Worm (Caenorhabditis elegans): ENCODE measurements around the gene fbxb-53.

Gene fbxb-53

DNA sequence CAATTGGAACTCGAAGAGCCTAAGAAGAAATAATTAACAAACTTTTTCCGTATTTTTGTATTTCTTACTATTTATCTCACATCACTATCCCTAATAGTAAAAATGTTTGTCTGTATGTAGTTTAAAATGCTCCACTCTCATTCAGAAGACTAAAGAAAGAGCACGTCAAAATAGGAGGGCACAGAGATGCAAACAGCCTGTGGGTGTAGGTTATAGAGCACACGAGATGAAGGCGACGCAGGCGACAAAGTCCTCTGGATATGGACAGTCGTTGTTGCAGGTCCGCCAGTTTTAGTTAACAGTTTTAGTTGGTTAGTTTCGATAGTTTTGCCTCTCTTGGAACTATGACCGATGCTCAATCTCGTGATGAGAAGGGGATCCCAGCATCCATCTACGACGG, 24.8 kb upstream of the fbxb-53 start, which contains the start of gene ceh-82:
ceh-82 (plus strand) TSS at position 301 of the 400 bp plus-strand sequence.
- no peak for TF ChIP-seq ref-1 (GFP tag; conservative IDR thresholded peaks at IDR 0.05)
- no peak for TF ChIP-seq ztf-23 (GFP tag; IDR thresholded peaks at IDR 0.05)
- TF ChIP-seq T22C8.4 (GFP tag; IDR thresholded peaks at IDR 0.05) = no peak
- TF ChIP-seq klf-2 (GFP tag; conservative IDR thresholded peaks at IDR 0.05) = no peak
- no peak for TF ChIP-seq tab-1 (GFP tag; IDR thresholded peaks at IDR 0.05)
- TF ChIP-seq ztf-29 (GFP tag; IDR thresholded peaks at IDR 0.05) = no peak
- TF ChIP-seq flt-1 (GFP tag; IDR thresholded peaks at IDR 0.05) = no peak
- TF ChIP-seq cog-1 (tag; optimal IDR thresholded peaks at IDR 0.05) = no peak
- TF ChIP-seq med-1 (GFP tag; optimal IDR thresholded peaks at IDR 0.05; ENCODE audit: insufficient read depth) = no peak

DNA sequence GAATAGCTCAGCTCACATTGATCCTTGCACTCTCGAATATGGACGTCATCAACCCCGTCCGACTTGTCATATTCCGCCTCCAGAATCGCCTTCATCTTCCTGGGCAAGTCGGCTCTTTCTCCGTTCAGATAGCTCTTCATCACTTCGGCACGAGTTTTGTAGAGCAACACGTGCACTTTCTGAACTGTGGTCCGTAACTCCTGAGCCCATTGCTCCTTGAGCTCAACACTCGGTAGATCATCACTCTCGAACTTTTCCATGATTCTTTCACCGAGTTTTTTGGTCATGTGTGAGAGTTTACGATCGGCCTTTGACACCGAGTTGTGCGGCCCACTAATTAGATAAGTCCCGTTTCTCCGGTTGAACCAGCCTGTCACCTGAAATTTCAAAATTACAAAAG, 21.5 kb upstream of the fbxb-53 start:
- no peak for TF ChIP-seq flt-1 (GFP tag; IDR thresholded peaks at IDR 0.05)
- no peak for TF ChIP-seq T22C8.4 (GFP tag; IDR thresholded peaks at IDR 0.05)
- TF ChIP-seq tab-1 (GFP tag; IDR thresholded peaks at IDR 0.05) = no peak
- no peak for TF ChIP-seq cog-1 (tag; optimal IDR thresholded peaks at IDR 0.05)
- no peak for TF ChIP-seq med-1 (GFP tag; optimal IDR thresholded peaks at IDR 0.05; ENCODE audit: insufficient read depth)
- no peak for TF ChIP-seq klf-2 (GFP tag; conservative IDR thresholded peaks at IDR 0.05)
- no peak for TF ChIP-seq ztf-29 (GFP tag; IDR thresholded peaks at IDR 0.05)
- TF ChIP-seq ref-1 (GFP tag; conservative IDR thresholded peaks at IDR 0.05) = no peak
- no peak for TF ChIP-seq ztf-23 (GFP tag; IDR thresholded peaks at IDR 0.05)

DNA sequence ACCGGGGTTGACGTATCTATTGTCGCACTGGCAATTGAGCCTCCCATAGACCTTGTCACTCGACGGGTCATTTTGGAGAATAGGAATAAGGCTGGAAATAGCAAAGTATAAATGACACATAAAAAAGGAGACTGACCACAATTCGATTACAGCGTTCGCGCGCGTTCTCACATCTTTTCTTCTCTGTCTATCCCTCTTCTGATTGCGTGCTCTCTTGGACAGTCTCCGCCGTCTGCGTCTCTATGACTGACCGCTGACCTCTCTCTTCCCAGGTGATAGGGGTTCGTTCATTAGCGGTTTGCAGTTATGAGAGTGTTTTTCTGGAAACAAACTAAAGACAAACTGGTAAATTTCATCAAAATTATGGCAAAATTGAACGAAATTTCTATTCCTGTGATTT, 20.3 kb upstream of the fbxb-53 start, which contains the start of gene ceh-83:
ceh-83 (minus strand) TSS at position 181 of the 400 bp plus-strand sequence.
- TF ChIP-seq med-1 (GFP tag; optimal IDR thresholded peaks at IDR 0.05; ENCODE audit: insufficient read depth) (no peak), cog-1 (tag; optimal IDR thresholded peaks at IDR 0.05) (no peak)

DNA sequence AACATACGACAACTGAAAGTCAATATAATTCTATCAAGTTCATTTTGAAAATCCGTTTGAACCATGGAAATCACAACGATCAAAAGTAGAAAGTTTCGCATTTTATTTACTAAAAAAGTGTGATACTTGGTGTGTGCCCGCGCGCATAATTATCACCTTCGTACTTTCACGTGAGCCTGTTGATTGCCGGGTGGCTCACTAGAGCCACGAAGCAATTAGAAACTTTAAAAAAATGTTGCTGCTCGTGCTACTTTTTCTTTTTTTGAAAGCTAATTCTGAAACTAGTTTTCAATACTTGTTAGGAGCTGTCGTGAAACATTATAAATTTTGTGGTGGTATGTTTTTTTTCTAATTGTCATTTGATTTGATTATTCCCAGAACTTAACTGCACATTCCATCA, 17.8 kb upstream of the fbxb-53 start, which contains the start of the genes irld-9 and irld-33:
irld-9 (minus strand) TSS at position 101 of the 400 bp plus-strand sequence.
irld-33 (plus strand) TSS at position 209 of the 400 bp plus-strand sequence.
- no peak for TF ChIP-seq flt-1 (GFP tag; IDR thresholded peaks at IDR 0.05)
- no peak for TF ChIP-seq ztf-23 (GFP tag; IDR thresholded peaks at IDR 0.05)
- no peak for TF ChIP-seq med-1 (GFP tag; optimal IDR thresholded peaks at IDR 0.05; ENCODE audit: insufficient read depth)
- TF ChIP-seq cog-1 (tag; optimal IDR thresholded peaks at IDR 0.05) = no peak
- TF ChIP-seq T22C8.4 (GFP tag; IDR thresholded peaks at IDR 0.05) = no peak
- TF ChIP-seq klf-2 (GFP tag; conservative IDR thresholded peaks at IDR 0.05) = no peak
- no peak for TF ChIP-seq ztf-29 (GFP tag; IDR thresholded peaks at IDR 0.05)
- no peak for TF ChIP-seq tab-1 (GFP tag; IDR thresholded peaks at IDR 0.05)

DNA sequence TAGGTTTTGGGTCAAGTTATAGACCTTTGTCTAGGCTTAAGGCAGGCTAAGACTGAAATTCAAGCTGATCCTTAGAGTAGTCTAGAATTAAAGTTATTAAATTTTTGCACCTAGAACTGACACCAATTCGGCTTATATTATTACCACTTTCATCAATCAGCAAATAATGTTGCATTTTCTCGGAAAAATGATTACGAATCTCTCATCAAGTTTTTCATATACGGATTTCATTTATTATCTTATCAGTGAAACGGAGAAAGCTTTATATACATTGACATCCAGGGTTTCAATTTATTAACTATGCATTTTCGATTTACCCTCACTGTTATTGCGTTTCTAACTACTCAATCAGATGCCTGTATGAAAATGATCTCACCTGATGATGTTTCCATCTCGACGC, 15.4 kb upstream of the fbxb-53 start, which contains the start of gene K07G6.1:
K07G6.1 (plus strand) TSS at position 301 of the 400 bp plus-strand sequence.
- TF ChIP-seq klf-2 (GFP tag; conservative IDR thresholded peaks at IDR 0.05) (no peak), flt-1 (GFP tag; IDR thresholded peaks at IDR 0.05) (no peak), ztf-23 (GFP tag; IDR thresholded peaks at IDR 0.05) (no peak), tab-1 (GFP tag; IDR thresholded peaks at IDR 0.05) (no peak), cog-1 (tag; optimal IDR thresholded peaks at IDR 0.05) (no peak), T22C8.4 (GFP tag; IDR thresholded peaks at IDR 0.05) (no peak), ref-1 (GFP tag; conservative IDR thresholded peaks at IDR 0.05) (no peak), med-1 (GFP tag; optimal IDR thresholded peaks at IDR 0.05; ENCODE audit: insufficient read depth) (no peak)

DNA sequence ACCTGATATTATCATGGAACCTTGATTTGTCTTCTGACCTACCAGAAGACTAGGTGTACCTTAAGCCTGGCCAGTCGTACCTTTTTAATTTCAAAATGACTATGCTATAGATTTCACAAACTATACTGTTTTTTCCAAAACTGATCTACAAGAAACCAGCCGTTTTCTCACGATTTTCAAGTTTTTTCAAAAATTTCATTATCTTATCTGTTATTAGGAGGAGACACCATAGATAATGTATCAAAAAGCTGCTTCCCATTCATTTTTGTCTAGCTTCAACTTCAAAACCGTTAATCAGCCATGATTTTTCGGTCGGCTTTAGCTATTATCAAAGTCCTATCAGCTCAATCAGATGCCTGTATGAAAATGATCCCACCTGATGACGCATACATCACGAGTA, 14.1 kb upstream of the fbxb-53 start, which contains the start of gene F36H5.12:
F36H5.12 (plus strand) TSS at position 301 of the 400 bp plus-strand sequence.
- TF ChIP-seq ztf-29 (GFP tag; IDR thresholded peaks at IDR 0.05) (no peak), T22C8.4 (GFP tag; IDR thresholded peaks at IDR 0.05) (no peak), med-1 (GFP tag; optimal IDR thresholded peaks at IDR 0.05; ENCODE audit: insufficient read depth) (no peak), cog-1 (tag; optimal IDR thresholded peaks at IDR 0.05) (no peak), ref-1 (GFP tag; conservative IDR thresholded peaks at IDR 0.05) (no peak), tab-1 (GFP tag; IDR thresholded peaks at IDR 0.05) (no peak), klf-2 (GFP tag; conservative IDR thresholded peaks at IDR 0.05) (no peak), ztf-23 (GFP tag; IDR thresholded peaks at IDR 0.05) (no peak), flt-1 (GFP tag; IDR thresholded peaks at IDR 0.05) (no peak)

DNA sequence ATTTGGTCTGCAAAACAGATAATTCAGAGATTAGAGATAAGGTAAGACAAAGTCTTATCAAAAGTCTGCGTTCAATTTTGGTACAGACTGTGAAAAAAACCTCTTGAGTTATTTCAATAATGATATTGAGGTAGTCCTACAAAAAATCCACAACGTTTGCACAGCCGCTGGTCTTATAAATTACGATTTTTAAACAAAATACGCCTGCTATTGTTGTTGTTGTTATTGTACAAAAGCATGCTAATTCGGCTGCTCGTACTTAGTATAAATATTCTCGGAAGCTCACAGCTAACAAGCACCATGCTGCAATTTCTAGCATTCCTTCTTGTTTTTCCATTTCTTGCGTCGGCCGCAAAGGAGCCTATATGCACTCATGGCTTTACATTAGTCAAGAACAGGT, 12.5 kb upstream of the fbxb-53 start, which contains the start of gene clec-19:
clec-19 (plus strand) TSS at position 301 of the 400 bp plus-strand sequence.
- no peak for TF ChIP-seq flt-1 (GFP tag; IDR thresholded peaks at IDR 0.05)
- no peak for TF ChIP-seq ztf-23 (GFP tag; IDR thresholded peaks at IDR 0.05)
- no peak for TF ChIP-seq med-1 (GFP tag; optimal IDR thresholded peaks at IDR 0.05; ENCODE audit: insufficient read depth)
- no peak for TF ChIP-seq cog-1 (tag; optimal IDR thresholded peaks at IDR 0.05)
- no peak for TF ChIP-seq klf-2 (GFP tag; conservative IDR thresholded peaks at IDR 0.05)

DNA sequence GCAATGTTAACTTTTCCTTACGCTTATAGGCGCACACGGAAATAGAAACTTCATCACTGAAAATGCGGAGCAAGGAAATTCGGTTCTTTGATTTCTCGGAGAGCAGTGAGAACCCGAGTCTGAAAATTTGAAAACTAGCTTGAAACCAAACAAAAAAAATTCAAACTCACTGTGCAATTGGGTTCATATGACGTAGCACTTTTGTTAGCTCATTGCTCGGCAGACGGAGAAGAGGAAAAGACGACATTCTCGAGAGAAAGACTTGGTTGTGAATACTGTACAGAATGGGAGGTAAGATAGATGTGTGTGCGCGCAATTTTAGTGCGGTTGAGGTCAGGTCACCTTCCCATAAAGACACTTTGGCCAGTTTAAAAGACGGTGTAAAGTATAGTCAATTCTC, 6.3 kb upstream of the fbxb-53 start, which contains the start of the genes F36H5.13 and F36H5.8:
F36H5.13 (minus strand) TSS at position 101 of the 400 bp plus-strand sequence.
F36H5.8 (minus strand) TSS at position 274 of the 400 bp plus-strand sequence.
- TF ChIP-seq ztf-29 (GFP tag; IDR thresholded peaks at IDR 0.05) = no peak
- TF ChIP-seq T22C8.4 (GFP tag; IDR thresholded peaks at IDR 0.05) = no peak
- no peak for TF ChIP-seq ref-1 (GFP tag; conservative IDR thresholded peaks at IDR 0.05)
- no peak for TF ChIP-seq ztf-23 (GFP tag; IDR thresholded peaks at IDR 0.05)
- no peak for TF ChIP-seq klf-2 (GFP tag; conservative IDR thresholded peaks at IDR 0.05)
- TF ChIP-seq cog-1 (tag; optimal IDR thresholded peaks at IDR 0.05) = no peak
- TF ChIP-seq tab-1 (GFP tag; IDR thresholded peaks at IDR 0.05) = no peak
- no peak for TF ChIP-seq flt-1 (GFP tag; IDR thresholded peaks at IDR 0.05)
- TF ChIP-seq med-1 (GFP tag; optimal IDR thresholded peaks at IDR 0.05; ENCODE audit: insufficient read depth) = no peak

DNA sequence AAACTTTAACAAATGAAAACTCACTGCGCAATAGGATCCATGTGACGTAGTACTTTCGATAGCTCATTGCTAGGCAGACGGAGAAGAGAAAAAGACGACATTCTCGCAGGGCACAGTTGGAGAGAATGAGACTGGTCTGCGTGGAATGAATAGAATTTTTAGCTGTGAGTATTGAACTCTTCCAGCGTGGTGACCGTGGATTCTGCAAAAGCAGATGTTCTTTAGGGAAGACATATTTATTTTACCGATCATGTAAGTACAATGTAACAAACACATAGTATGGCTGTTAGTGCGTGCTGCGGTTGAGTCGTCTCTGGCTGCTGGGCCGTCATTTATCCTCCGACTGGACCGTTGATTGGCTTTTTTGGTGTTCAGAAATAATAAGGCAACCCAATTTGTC, 3.7 kb upstream of the fbxb-53 start, which contains the start of gene F36H5.9:
F36H5.9 (minus strand) TSS at position 101 of the 400 bp plus-strand sequence.
- no peak for TF ChIP-seq T22C8.4 (GFP tag; IDR thresholded peaks at IDR 0.05)
- TF ChIP-seq cog-1 (tag; optimal IDR thresholded peaks at IDR 0.05) = no peak
- no peak for TF ChIP-seq med-1 (GFP tag; optimal IDR thresholded peaks at IDR 0.05; ENCODE audit: insufficient read depth)
- TF ChIP-seq flt-1 (GFP tag; IDR thresholded peaks at IDR 0.05) = no peak
- no peak for TF ChIP-seq ztf-29 (GFP tag; IDR thresholded peaks at IDR 0.05)
- no peak for TF ChIP-seq tab-1 (GFP tag; IDR thresholded peaks at IDR 0.05)
- TF ChIP-seq ztf-23 (GFP tag; IDR thresholded peaks at IDR 0.05) = no peak
- TF ChIP-seq klf-2 (GFP tag; conservative IDR thresholded peaks at IDR 0.05) = no peak
- TF ChIP-seq ref-1 (GFP tag; conservative IDR thresholded peaks at IDR 0.05) = no peak

DNA sequence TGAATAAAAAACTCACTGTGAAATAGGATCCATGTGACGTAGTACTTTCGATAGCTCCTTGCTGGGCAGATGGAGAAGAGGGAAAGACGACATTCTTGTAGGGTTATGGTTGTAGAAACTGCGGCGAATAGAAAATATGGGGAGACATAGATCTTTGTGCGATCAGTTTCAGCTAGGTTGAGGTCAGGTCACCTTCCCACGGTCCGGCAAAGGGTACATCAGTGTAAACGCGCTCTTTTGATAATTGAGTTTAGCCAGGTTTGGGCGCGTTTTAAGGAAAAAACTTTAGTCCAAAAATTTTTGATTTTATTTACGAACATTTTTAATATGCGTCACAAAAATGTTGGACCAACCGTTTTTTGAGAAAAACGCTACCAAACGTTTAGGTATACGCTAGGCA, 610 bp upstream of the fbxb-53 start, which contains the start of gene F36H5.17:
F36H5.17 (minus strand) TSS at position 101 of the 400 bp plus-strand sequence.
- TF ChIP-seq med-1 (GFP tag; optimal IDR thresholded peaks at IDR 0.05; ENCODE audit: insufficient read depth) = no peak
- no peak for TF ChIP-seq klf-2 (GFP tag; conservative IDR thresholded peaks at IDR 0.05)
- TF ChIP-seq ztf-29 (GFP tag; IDR thresholded peaks at IDR 0.05) = no peak
- TF ChIP-seq flt-1 (GFP tag; IDR thresholded peaks at IDR 0.05) = no peak
